Worm (Caenorhabditis elegans) whole organism, early embryonic: ENCODE results near the gene srh-286.

Experiments used
- B0310.2 ChIP-seq: sonication (generic microtip); optimal IDR thresholded peaks from 2 replicates; lab custom pipeline; 2016; ENCODE audit warnings: mild to moderate bottlenecking, missing genetic modification characterization, missing compliant biosample characterization
- F13C5.2 ChIP-seq: sonication (generic microtip); optimal IDR thresholded peaks from 2 replicates; lab custom pipeline; 2017; ENCODE audit warnings: mild to moderate bottlenecking, missing genetic modification characterization, inconsistent platforms, missing compliant biosample characterization
- aly-1 ChIP-seq: sonication (generic microtip); optimal IDR thresholded peaks from 2 replicates; lab custom pipeline; 2016; ENCODE audit warnings: missing genetic modification characterization, missing compliant biosample characterization
- ama-1 ChIP-seq: fragments of 150-350 bp; optimal IDR thresholded peaks from 2 replicates; lab custom pipeline; 2014
- ceh-13 ChIP-seq: fragments of 200-800 bp; sonication (Bioruptor generic); optimal IDR thresholded peaks from 2 replicates; lab custom pipeline; 2018; ENCODE audit warnings: mild to moderate bottlenecking, missing genetic modification characterization, missing compliant biosample characterization
- ceh-36 ChIP-seq: sonication (generic microtip); optimal IDR thresholded peaks from 2 replicates; lab custom pipeline; 2016; ENCODE audit warnings: missing genetic modification characterization, inconsistent platforms, missing compliant biosample characterization
- ets-7 ChIP-seq: sonication (generic microtip); optimal IDR thresholded peaks from 2 replicates; lab custom pipeline; 2016; ENCODE audit warnings: missing genotype, missing genetic modification characterization, missing compliant biosample characterization
- flt-1 ChIP-seq: fragments of 200-800 bp; sonication (Bioruptor generic); IDR thresholded peaks from 2 replicates; pipeline ENCODE4 v1.3.6; 2022; ENCODE audit warnings: missing genetic modification characterization, missing compliant biosample characterization
- hmbx-1 ChIP-seq: sonication (generic microtip); optimal IDR thresholded peaks from 2 replicates; lab custom pipeline; 2016; ENCODE audit warnings: mild to moderate bottlenecking, missing genetic modification characterization, missing compliant biosample characterization
- hmg-4 ChIP-seq: fragments of 200-800 bp; sonication (Bioruptor generic); optimal IDR thresholded peaks from 2 replicates; lab custom pipeline; 2018; ENCODE audit warnings: mild to moderate bottlenecking, missing genetic modification characterization, missing compliant biosample characterization
- hnd-1 ChIP-seq: sonication (generic microtip); optimal IDR thresholded peaks from 2 replicates; lab custom pipeline; 2016; ENCODE audit warnings: missing genetic modification characterization, missing compliant biosample characterization
- pes-1 ChIP-seq: fragments of 200-800 bp; sonication (Bioruptor generic); IDR thresholded peaks from 2 replicates; pipeline ENCODE4 v1.3.6; 2022; ENCODE audit warnings: missing genetic modification reagents, missing genetic modification characterization, missing compliant biosample characterization
- scrt-1 ChIP-seq: fragments of 200-800 bp; sonication (Bioruptor generic); IDR thresholded peaks from 2 replicates; pipeline ENCODE4 v1.3.6; 2022; ENCODE audit warnings: missing genetic modification characterization, missing compliant biosample characterization
- sea-1 ChIP-seq: fragments of 200-800 bp; sonication (Bioruptor generic); conservative IDR thresholded peaks from 2 replicates; pipeline ENCODE4 v1.3.6; 2022; ENCODE audit warnings: missing genetic modification characterization, missing compliant biosample characterization
- tbx-11 ChIP-seq: fragments of 200-800 bp; sonication (Bioruptor generic); IDR thresholded peaks from 2 replicates; pipeline ENCODE4 v1.3.6; 2022; ENCODE audit warnings: missing genetic modification characterization, missing compliant biosample characterization
- tbx-37 ChIP-seq: fragments of 200-800 bp; sonication (Bioruptor generic); conservative IDR thresholded peaks from 2 replicates; pipeline ENCODE4 v1.3.6; 2022; ENCODE audit warnings: missing genetic modification reagents, missing genetic modification characterization, missing compliant biosample characterization
- tra-4 ChIP-seq: sonication (generic microtip); optimal IDR thresholded peaks from 2 replicates; lab custom pipeline; 2017; ENCODE audit warnings: missing genetic modification characterization, missing compliant biosample characterization

Gene srh-286

ce11 chrV:17812127-17812526, 31.9 kb downstream of the srh-286 start:
- TF ChIP-seq aly-1 = peak; percentile 31
- TF ChIP-seq F13C5.2 (tag; lab: Kevin White, UChicago) = no peak

- no peak for TF ChIP-seq sea-1 (GFP tag; lab: Robert Waterston, UW)
- TF ChIP-seq ama-1 (lab: Kevin White, UChicago) = no peak
- TF ChIP-seq ets-7 (tag; lab: Kevin White, UChicago) = no peak
- no peak for TF ChIP-seq ceh-13 (GFP tag; lab: Kevin White, UChicago)
- TF ChIP-seq hmg-4 = no peak
- no peak for TF ChIP-seq F13C5.2 (tag; lab: Kevin White, UChicago)
- no peak for TF ChIP-seq hmbx-1 (tag; lab: Kevin White, UChicago)
- no peak for TF ChIP-seq tra-4
These were observed 34.0 kb downstream of the srh-286 start, which contains the start of gene srh-296 for ce11 chrV:17810053-17810452. Gene srh-296 (plus strand): TSS chrV:17810353.

DNA sequence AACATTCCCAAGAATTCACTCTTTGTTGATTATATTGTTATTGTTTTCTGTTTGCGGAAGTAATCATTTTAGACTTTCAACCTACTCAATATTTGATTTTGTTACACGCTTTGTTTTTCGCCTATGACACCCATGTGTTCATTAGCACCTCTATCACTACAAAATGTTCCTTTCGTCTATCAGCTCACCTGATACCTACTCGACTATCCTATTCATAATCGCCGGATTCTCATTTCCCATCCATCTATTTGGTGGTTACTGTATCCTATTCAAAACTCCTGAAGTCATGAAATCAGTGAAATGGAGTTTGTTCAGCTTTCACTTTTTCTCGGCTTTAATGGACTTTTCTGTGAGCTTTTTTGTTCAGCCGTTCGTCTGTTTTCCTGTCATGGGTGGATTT, 38.7 kb downstream of the srh-286 start, which contains the start of gene srh-291:
TSS of gene srh-291 (plus strand) at position 301 of the 400 bp plus-strand sequence.
- no peak for TF ChIP-seq sea-1 (GFP tag; lab: Robert Waterston, UW)
- TF ChIP-seq hmg-4 = no peak
- TF ChIP-seq ets-7 (tag; lab: Kevin White, UChicago) = no peak
- TF ChIP-seq pes-1 (GFP tag; lab: Robert Waterston, UW) = no peak
- no peak for TF ChIP-seq scrt-1 (GFP tag; lab: Robert Waterston, UW)
- TF ChIP-seq ceh-36 = no peak
- no peak for TF ChIP-seq hmbx-1 (tag; lab: Kevin White, UChicago)
- TF ChIP-seq ceh-13 (GFP tag; lab: Kevin White, UChicago) = no peak
- no peak for TF ChIP-seq flt-1 (GFP tag; lab: Robert Waterston, UW)
- no peak for TF ChIP-seq tra-4
- no peak for TF ChIP-seq aly-1
- TF ChIP-seq tbx-37 = no peak
- TF ChIP-seq B0310.2 = no peak
- TF ChIP-seq F13C5.2 (tag; lab: Kevin White, UChicago) = no peak
- TF ChIP-seq ama-1 (lab: Kevin White, UChicago) = no peak
- TF ChIP-seq tbx-11 = no peak

DNA sequence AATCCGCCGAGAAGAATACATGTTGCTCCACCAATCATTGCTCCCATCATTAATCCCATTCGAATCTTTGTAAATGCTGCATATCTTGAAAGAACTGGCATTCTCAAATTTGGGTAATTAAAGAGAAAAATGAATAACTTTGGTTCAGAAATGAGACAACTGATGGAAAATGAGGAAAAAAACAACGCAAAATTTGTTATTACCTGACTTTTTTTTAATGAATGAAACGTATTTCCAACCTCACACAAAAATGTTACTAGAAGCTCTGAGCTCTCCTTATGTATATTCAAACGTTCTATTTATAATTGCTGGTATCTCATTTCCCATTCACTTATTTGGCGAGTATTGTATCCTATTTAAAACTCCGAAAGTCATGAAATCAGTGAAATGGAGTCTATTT, 41.5 kb downstream of the srh-286 start, which contains the start of the genes Y94A7B.11 and srh-292:
TSS of gene Y94A7B.11 (minus strand) at position 101 of the 400 bp plus-strand sequence.
TSS of gene srh-292 (plus strand) at position 251 of the 400 bp plus-strand sequence.
- TF ChIP-seq hnd-1 (tag; lab: Kevin White, UChicago) (no peak), ama-1 (lab: Kevin White, UChicago) (no peak), B0310.2 (no peak), tbx-11 (no peak), ceh-36 (no peak), tra-4 (no peak), pes-1 (GFP tag; lab: Robert Waterston, UW) (no peak), hmg-4 (no peak), F13C5.2 (tag; lab: Kevin White, UChicago) (no peak), flt-1 (GFP tag; lab: Robert Waterston, UW) (no peak), ceh-13 (GFP tag; lab: Kevin White, UChicago) (no peak), aly-1 (no peak), scrt-1 (GFP tag; lab: Robert Waterston, UW) (no peak), tbx-37 (no peak), ets-7 (tag; lab: Kevin White, UChicago) (no peak), sea-1 (GFP tag; lab: Robert Waterston, UW) (no peak), hmbx-1 (tag; lab: Kevin White, UChicago) (no peak)

DNA sequence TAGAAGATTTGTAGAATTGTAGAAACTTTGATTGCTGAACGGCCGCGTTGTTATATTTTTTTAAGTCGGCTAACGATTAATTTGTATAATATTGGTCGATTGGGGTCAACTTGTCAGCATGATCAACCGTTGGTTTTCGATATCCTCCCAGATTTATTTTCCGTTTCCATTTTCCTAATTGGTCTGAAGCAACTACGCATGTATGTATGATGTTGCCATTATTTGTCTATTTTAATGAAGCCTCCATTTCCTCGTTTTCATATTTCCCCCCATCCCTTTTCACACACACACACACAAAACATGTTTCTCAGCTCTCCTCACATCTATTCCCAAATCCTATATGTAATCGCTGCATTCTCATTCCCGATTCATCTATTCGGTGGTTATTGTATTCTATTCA, 43.5 kb downstream of the srh-286 start, which contains the start of gene srh-287:
TSS of gene srh-287 (plus strand) at position 301 of the 400 bp plus-strand sequence.
- TF ChIP-seq sea-1 (GFP tag; lab: Robert Waterston, UW) = no peak
- no peak for TF ChIP-seq pes-1 (GFP tag; lab: Robert Waterston, UW)
- TF ChIP-seq tbx-37 = no peak
- no peak for TF ChIP-seq ama-1 (lab: Kevin White, UChicago)
- no peak for TF ChIP-seq hmbx-1 (tag; lab: Kevin White, UChicago)
- no peak for TF ChIP-seq ets-7 (tag; lab: Kevin White, UChicago)
- TF ChIP-seq scrt-1 (GFP tag; lab: Robert Waterston, UW) = no peak
- no peak for TF ChIP-seq aly-1
- no peak for TF ChIP-seq hnd-1 (tag; lab: Kevin White, UChicago)
- TF ChIP-seq tbx-11 = no peak
- TF ChIP-seq F13C5.2 (tag; lab: Kevin White, UChicago) = no peak
- no peak for TF ChIP-seq ceh-13 (GFP tag; lab: Kevin White, UChicago)
- TF ChIP-seq ceh-36 = no peak
- TF ChIP-seq flt-1 (GFP tag; lab: Robert Waterston, UW) = no peak
- TF ChIP-seq tra-4 = no peak
- no peak for TF ChIP-seq hmg-4
- no peak for TF ChIP-seq B0310.2

DNA sequence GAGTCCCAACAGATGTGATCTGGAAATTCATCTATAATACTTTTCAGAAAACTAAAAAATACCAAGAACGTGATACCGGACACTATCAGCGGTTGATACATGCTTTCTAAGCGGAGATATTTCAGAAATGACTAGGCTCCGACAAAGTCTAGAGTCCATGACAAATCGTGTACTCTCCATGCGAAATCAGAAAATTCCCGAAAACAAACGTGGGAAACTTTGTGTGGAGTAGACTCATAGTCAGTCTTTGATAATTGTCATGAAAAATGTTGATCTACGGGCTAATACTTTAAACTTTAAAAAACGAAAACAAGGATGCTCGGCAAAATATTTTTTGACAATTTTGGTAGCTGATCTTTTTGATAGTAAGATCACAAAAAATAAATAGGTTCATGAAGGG, 45.2 kb downstream of the srh-286 start, which contains the start of gene srx-18:
TSS of gene srx-18 (minus strand) at position 101 of the 400 bp plus-strand sequence.
- TF ChIP-seq sea-1 (GFP tag; lab: Robert Waterston, UW) = no peak
- TF ChIP-seq ets-7 (tag; lab: Kevin White, UChicago) = no peak
- no peak for TF ChIP-seq F13C5.2 (tag; lab: Kevin White, UChicago)
- TF ChIP-seq tra-4 = no peak
- no peak for TF ChIP-seq pes-1 (GFP tag; lab: Robert Waterston, UW)
- no peak for TF ChIP-seq scrt-1 (GFP tag; lab: Robert Waterston, UW)
- no peak for TF ChIP-seq hmbx-1 (tag; lab: Kevin White, UChicago)
- TF ChIP-seq hmg-4 = no peak
- no peak for TF ChIP-seq hnd-1 (tag; lab: Kevin White, UChicago)
- TF ChIP-seq flt-1 (GFP tag; lab: Robert Waterston, UW) = no peak

DNA sequence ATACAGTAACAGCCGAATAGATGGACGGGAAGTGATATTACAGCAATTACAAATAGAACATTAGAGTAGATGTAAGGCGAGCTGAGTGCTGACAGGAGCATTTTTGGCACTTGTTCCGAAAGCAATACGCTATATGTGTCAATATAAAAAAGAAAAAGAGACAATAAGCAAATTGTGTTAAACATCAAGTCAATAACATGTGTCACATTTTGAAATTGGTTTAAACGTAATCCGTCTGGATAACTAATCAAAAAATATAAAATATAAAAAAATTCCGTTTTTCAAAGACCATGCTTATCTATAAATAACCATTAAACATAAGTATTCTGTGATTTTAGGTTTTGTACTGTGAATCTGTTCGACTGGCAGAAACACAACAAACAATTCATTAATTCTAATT, 48.4 kb downstream of the srh-286 start, which contains the start of gene srh-288:
TSS of gene srh-288 (minus strand) at position 101 of the 400 bp plus-strand sequence.
- no peak for TF ChIP-seq B0310.2
- TF ChIP-seq ceh-36 = no peak
- no peak for TF ChIP-seq tbx-37
- TF ChIP-seq aly-1 = no peak
- TF ChIP-seq hnd-1 (tag; lab: Kevin White, UChicago) = no peak
- TF ChIP-seq ama-1 (lab: Kevin White, UChicago) = no peak
- no peak for TF ChIP-seq tbx-11
- TF ChIP-seq sea-1 (GFP tag; lab: Robert Waterston, UW) = no peak
- TF ChIP-seq F13C5.2 (tag; lab: Kevin White, UChicago) = no peak
- TF ChIP-seq ceh-13 (GFP tag; lab: Kevin White, UChicago) = no peak
- no peak for TF ChIP-seq hmbx-1 (tag; lab: Kevin White, UChicago)
- no peak for TF ChIP-seq ets-7 (tag; lab: Kevin White, UChicago)
- TF ChIP-seq scrt-1 (GFP tag; lab: Robert Waterston, UW) = no peak
- TF ChIP-seq hmg-4 = no peak
- no peak for TF ChIP-seq flt-1 (GFP tag; lab: Robert Waterston, UW)
